Fruit fly (Drosophila melanogaster) Kc167 (cell line): Measurements from ENCODE around the gene tnc.

ENCODE experiments used
- Myc ChIP-seq: fragments of >200 bp; optimal IDR thresholded peaks from 2 replicates; lab custom pipeline; 2017; ENCODE audit warnings: missing external identifiers
- Sin3A ChIP-seq: fragments of >200 bp; optimal IDR thresholded peaks from 2 replicates; lab custom pipeline; 2018; ENCODE audit warnings: missing external identifiers
- h ChIP-seq: fragments of >200 bp; optimal IDR thresholded peaks from 3 replicates; lab custom pipeline; 2018; ENCODE audit warnings: missing external identifiers
- insv ChIP-seq: fragments of >200 bp; optimal IDR thresholded peaks from 3 replicates; lab custom pipeline; 2018; ENCODE audit warnings: missing external identifiers
- psq ChIP-seq: fragments of >200 bp; optimal IDR thresholded peaks from 2 replicates; lab custom pipeline; 2017; ENCODE audit warnings: missing external identifiers
- ttk ChIP-seq: sonication (Bioruptor generic); optimal IDR thresholded peaks from 2 replicates; lab custom pipeline; 2017; ENCODE audit warnings: missing external identifiers

tnc gene

DNA sequence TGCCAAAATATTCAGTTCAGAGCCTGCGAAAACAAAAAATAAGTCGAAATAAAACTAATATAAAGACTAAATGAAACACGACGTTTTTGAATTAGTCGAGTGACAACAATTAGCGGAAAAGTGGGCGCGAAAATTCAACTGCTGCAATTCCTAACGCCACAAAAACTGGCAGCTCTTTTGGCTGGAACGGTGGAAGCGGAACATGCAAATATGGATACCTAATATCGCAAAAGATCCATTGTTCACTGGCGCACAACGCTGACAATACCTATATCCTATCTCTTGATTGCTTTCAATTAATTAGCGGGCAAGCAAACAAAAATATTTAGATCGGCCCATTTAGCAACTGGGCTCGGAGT is 65.2 kb downstream of the tnc start, which contains the start of gene CG11791:
Gene CG11791, plus strand, starts transcription at position 234 of the 359 bp plus-strand sequence.
- TF ChIP-seq Myc (lab: Kevin White, UChicago) (no peak), ttk (no peak), insv (lab: Kevin White, UChicago) (no peak), h (no peak), psq (lab: Kevin White, UChicago) (no peak), Sin3A (lab: Kevin White, UChicago) (no peak)

DNA sequence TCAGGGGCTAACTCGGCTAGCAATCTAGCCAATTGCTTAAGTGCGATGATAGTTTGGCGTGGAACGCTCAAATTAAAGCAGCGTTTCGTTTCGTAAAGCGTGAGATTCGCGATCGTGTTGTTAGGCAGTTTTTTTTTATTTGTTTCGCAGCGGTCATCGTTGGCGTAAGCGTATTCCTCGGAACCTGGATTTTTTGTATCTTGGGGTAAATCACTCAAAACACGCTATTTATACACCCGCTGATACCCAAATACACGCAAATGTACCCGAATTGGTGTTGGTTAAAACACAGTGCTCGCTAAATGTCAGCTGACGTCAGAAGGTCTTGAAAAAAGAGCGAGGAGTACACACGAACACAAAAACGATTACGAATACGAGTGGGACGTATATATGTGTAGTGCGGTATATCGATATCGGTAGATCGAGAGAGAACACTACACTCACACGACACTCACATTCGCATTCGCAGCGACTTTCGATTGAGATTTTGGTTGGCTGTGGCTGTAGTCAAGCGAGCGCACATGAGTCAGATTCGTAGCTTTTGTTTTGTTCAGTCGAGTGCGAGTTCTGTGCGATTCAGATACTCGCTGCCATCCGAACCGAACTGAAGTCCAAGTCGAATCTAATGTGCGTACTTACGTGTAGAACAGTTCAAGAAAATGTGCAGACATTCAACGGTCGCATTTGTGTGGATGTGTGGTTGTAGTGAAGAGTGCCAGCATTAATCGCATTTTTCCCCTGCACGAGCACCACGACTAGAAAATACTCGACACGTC is 65.7 kb downstream of the tnc start:
- TF ChIP-seq Sin3A (lab: Kevin White, UChicago), result no peak
- no peak for TF ChIP-seq psq (lab: Kevin White, UChicago)
- no peak for TF ChIP-seq insv (lab: Kevin White, UChicago)
- TF ChIP-seq h, result no peak
- TF ChIP-seq Myc (lab: Kevin White, UChicago), result no peak
- no peak for TF ChIP-seq ttk

DNA sequence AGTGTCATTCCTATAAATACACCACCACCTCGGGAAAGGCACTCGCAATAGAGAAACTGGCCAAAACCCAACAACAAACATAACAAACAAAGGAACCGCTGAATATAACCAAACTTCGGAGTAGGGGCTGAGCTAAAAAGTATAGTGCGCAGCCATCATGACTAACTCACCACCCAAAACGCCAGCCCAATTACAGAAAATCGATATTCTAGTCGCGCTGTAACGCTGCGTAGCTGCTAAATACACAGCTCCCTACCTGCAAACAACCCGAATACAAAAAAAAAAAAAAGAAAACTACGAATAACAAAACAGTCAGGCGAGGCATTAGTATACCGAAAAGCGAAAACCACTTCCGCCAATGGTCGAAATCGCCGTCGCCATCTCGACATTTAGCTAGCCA is 66.5 kb downstream of the tnc start:
- no peak for TF ChIP-seq Myc (lab: Kevin White, UChicago)

DNA sequence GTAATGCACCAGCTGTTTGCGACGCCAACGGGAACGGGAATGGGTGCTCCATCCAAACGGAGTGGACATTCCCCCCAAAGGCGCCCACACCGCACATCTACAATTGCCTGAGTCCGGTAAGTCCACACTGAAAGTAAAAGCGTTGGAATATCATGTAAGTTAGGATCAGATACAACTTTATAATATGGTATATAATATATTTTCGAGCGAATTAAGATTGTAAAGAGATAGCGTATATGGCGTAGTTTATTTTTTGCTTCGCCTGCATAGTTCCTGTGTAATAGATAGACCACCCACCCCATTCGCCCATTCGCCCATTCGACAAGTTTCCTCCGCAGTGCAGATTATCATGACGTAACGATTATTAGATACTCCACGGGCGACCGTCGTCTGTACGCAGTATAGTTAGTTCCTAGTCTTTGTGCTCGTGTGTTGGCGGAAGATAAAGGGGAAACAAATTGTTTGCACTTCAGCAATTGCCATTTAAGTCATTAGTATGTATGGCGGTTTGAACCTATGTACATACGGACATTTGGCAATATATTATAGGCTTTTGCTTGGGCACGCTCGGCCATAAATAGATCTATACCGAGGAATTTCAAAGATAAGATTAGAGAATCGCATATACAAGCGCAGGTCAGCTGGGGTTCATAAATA is 67.4 kb downstream of the tnc start:
- TF ChIP-seq insv (lab: Kevin White, UChicago) (no peak), Sin3A (lab: Kevin White, UChicago) (no peak), h (no peak), ttk (no peak), Myc (lab: Kevin White, UChicago) (no peak), psq (lab: Kevin White, UChicago) (no peak)

DNA sequence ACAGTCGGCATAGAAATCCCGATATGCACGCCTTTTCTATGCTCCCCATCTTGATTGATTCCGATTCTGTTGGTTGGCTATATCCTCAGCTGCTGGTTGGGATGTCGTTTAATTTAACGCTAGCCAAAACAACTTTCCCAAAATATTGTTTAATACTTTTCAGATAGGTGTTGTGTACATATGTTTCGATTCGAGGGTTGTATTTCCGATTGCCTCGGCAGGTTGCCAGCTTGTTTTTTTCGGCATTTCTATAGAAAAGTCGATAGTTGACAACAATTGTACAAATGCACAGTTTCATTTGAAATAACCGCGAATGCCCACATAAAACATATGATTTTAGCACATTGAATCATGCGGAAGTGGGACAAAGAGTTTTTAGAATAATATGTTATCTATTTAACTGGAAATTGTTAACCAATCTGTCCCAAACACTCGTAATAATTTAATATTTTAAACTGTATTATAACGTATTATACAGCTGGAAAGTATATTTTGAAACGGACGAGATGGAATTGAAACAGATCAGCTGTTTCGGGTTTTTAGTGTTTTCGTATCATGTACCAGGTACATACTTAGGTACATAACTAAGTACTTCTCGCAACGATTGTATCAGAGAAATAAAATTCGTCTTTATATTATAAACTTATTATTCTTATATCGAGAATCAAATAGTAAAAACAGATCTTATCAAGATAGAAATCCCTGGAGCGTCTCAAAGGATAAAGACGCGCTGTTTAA is 70.4 kb downstream of the tnc start, which contains the start of gene CG31109:
Gene CG31109, minus strand, starts transcription at position 203 of the 738 bp plus-strand sequence.
- TF ChIP-seq ttk (no peak), Myc (lab: Kevin White, UChicago) (no peak), h (no peak), psq (lab: Kevin White, UChicago) (no peak), insv (lab: Kevin White, UChicago) (no peak), Sin3A (lab: Kevin White, UChicago) (no peak)

DNA sequence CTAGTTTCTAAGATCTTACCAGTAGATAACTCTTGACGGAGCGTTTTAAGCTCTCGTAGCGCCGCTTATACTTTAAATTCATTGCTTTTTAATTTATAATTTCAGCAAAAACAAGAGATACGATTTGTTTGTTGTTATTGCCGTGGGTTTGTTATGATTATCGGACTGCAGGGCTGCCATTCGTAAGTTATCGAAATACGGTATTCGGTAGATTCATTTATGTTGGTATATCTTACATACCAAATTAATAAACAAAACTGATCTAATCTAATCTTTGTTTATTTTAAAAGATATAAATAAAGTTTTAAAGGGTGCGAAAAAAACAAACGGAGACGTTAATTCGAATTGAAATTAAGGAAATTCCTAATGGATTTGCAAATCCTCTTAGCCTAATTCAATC is 71.8 kb downstream of the tnc start, which contains the start of the genes CG31111 and stac:
Gene CG31111, minus strand, starts transcription at position 162 of the 400 bp plus-strand sequence.
Gene stac, plus strand, starts transcription at position 271 of the 400 bp plus-strand sequence.
- TF ChIP-seq Myc (lab: Kevin White, UChicago), result no peak
- TF ChIP-seq psq (lab: Kevin White, UChicago), result no peak
- no peak for TF ChIP-seq insv (lab: Kevin White, UChicago)
- TF ChIP-seq ttk, result no peak
- no peak for TF ChIP-seq Sin3A (lab: Kevin White, UChicago)
- no peak for TF ChIP-seq h

DNA sequence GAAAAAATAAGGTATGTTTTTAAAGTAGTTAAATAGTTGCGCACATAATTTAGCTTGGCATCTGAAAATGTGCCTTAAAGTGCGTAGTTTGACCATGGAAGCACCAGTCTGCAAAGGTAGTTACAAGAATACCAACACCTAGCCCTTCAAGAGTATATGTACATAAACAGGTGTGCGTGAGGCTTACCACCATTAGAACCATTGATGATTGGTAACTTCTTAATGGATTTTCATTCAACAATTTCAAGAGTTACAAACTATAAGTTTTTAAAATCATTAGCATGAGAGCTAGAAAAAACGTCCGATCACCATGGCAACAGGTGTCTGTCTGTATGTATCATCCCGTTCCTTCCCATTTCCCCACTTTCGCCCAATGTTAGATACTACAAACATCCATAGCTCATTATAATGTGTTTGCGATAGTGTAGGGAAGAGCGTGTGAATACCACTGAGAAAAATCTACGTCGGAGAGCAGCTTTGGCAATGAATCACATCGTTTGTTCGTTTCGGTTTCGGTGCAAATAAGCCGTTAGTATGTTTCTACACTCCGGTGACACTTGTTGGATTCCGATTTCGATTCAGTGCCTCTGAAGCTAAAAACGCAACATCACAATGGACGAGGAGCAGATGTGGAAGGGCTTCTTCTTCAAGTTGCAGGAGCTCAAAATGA is 72.4 kb downstream of the tnc start:
- TF ChIP-seq insv (lab: Kevin White, UChicago) (no peak), ttk (no peak), h (no peak), Myc (lab: Kevin White, UChicago) (no peak), Sin3A (lab: Kevin White, UChicago) (no peak), psq (lab: Kevin White, UChicago) (no peak)

DNA sequence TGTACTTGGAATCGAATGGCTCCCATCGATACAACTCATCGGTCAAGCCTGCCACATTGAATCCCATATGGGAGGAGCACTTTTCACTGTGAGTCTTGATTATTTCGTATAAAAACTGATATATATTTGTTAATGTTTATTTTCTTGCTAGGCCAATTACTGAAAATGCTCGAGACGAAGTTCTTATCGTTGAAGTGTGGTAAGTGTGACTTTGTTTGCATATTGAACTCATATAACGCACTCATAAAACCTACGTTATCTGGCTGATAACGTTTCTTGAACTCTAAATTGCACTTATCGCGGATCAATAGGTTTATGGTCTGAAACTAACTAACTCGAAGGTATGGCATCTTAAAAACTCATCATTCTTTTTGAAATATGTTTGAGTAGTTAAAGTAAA is 76.3 kb downstream of the tnc start:
- TF ChIP-seq insv (lab: Kevin White, UChicago) (no peak), ttk (no peak)

DNA sequence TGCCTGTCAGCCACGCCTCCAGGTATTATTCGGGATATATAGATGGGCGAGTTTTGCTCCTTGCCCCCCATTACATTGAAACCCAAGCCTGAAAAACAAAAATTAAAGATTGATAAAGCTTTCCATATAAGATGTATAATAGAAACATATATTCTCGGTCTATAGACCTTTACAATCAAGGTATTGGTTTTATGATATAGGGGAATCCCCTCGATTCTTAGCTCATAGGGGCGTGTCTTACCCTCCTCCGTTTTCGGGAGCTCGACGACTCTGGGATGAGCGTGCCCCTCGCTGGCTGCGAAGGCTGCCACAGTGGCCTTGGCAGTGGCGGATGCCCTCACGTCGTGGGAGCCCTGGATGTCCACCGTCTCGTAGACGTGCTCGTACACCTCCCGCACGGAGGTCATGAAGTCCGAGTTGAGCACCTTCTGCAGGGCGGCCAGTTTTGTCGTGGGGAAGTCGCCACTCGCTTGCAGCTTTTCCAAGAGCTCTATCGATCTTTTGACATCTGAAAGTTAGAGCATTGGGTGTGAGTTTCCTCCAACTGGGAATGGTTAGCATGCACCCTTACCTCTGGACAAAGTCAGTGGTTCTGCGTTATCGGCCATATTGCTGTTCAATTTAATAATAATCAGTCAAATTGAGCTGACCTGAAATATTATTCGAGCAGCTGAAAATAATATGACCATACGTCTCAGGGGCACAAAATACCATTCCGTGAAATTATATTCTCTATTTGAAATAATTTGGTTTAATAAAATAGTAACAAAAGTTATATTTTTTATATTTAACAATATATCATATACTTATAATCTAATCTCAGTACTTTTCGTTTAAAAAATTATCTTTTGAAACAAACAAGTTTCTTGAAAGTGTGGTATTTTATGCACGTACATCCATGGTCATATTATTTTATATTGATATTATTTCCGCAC is 81.0 kb downstream of the tnc start, which contains the start of the genes veli and PQBP1:
Gene veli, minus strand, starts transcription at position 685 of the 935 bp plus-strand sequence.
Gene PQBP1, plus strand, starts transcription at position 885 of the 935 bp plus-strand sequence.
- no peak for TF ChIP-seq psq (lab: Kevin White, UChicago)
- no peak for TF ChIP-seq Myc (lab: Kevin White, UChicago)
- TF ChIP-seq ttk, result no peak
- TF ChIP-seq insv (lab: Kevin White, UChicago), result no peak
- no peak for TF ChIP-seq h
- no peak for TF ChIP-seq Sin3A (lab: Kevin White, UChicago)

DNA sequence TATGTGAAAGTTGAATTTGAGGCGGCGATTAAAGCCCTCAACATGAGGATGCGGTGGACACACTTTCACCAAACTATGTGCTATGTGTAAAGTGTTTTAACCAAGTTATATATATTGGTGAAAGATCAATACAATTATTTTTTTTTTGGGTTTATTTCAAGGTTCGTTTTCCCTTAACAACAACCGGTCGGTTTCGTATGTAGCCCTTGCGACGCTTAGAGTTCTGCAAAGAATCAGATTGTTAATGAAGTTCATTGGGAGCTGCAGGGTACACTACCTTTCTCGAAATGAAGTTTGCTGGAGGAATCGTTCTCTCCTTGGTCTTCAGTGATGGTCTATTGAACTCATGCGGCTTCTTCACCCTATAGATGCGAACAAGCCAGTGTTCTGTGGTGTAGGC is 82.7 kb downstream of the tnc start:
- TF ChIP-seq Myc (lab: Kevin White, UChicago) (no peak), ttk (no peak), h (no peak), psq (lab: Kevin White, UChicago) (no peak), insv (lab: Kevin White, UChicago) (no peak), Sin3A (lab: Kevin White, UChicago) (no peak)
